Worm (Caenorhabditis elegans) whole organism, L3 larva: ENCODE data around the gene sma-4.

Experiments used
- ZK546.5 ChIP-seq: sonication (generic microtip); optimal IDR thresholded peaks from 2 replicates; lab custom pipeline; 2017; ENCODE audit warnings: missing biosample characterization, missing genetic modification characterization
- ama-1 ChIP-seq: fragments of 150-350 bp; optimal IDR thresholded peaks from 2 replicates; lab custom pipeline; 2018
- ceh-28 ChIP-seq: fragments of 150-350 bp; optimal IDR thresholded peaks from 2 replicates; lab custom pipeline; 2014; ENCODE audit warnings: missing biosample characterization, missing genetic modification reagents, missing genetic modification characterization
- ceh-82 ChIP-seq: fragments of 150-350 bp; optimal IDR thresholded peaks from 2 replicates; lab custom pipeline; 2014; ENCODE audit warnings: missing biosample characterization, missing genetic modification characterization
- elt-3 ChIP-seq, 3 experiments: fragments of 150-350 bp in 1 of 3; sonication (generic microtip) in 2 of 3; optimal IDR thresholded peaks; 2 replicates in 2 of 3; 4 replicates in 1 of 3; lab custom pipeline; 2014 to 2017; ENCODE audit warnings: missing biosample characterization in 3 of 3, missing genetic modification characterization in 3 of 3
- fkh-10 ChIP-seq: sonication (generic microtip); optimal IDR thresholded peaks from 2 replicates; lab custom pipeline; 2017; ENCODE audit warnings: missing biosample characterization, missing genetic modification reagents, missing genetic modification characterization
- nhr-23 ChIP-seq: fragments of 150-350 bp; optimal IDR thresholded peaks from 2 replicates; lab custom pipeline; 2014; ENCODE audit warnings: missing biosample characterization, missing genetic modification reagents, missing genetic modification characterization
- nhr-25 ChIP-seq: sonication (generic microtip); optimal IDR thresholded peaks from 2 replicates; lab custom pipeline; 2017; ENCODE audit warnings: missing biosample characterization, missing genetic modification characterization
- pqm-1 ChIP-seq: fragments of 150-350 bp; optimal IDR thresholded peaks from 2 replicates; lab custom pipeline; 2017; ENCODE audit warnings: missing biosample characterization, missing genetic modification characterization, inconsistent platforms
- unc-62 ChIP-seq: fragments of 150-350 bp; sonication (generic microtip); optimal IDR thresholded peaks from 4 replicates; lab custom pipeline; 2014; ENCODE audit warnings: missing biosample characterization, missing genetic modification reagents, missing genetic modification characterization
- ztf-4 ChIP-seq: fragments of 150-350 bp; optimal IDR thresholded peaks from 2 replicates; lab custom pipeline; 2014; ENCODE audit warnings: missing biosample characterization, missing genetic modification characterization

DNA sequence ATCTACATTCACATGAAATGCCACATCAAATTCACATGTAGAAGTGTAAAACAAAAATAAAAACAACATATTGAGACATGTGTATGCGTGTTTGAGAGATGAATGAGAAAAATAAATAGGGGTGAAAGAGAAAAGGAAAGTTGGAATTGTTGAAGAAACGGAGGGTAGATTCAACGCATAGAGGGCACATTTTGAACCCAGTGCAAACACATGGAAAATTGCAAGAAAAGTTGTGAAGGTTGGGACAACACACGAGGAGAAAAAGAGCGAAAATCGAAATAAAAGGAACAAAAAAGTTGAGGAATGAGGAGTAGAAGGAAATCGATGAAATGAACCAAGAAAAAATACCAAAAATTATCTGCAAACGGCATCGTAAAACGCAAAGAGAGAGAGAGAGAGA lies 23.6 kb downstream of the sma-4 start:
- TF ChIP-seq ceh-28 (no peak), ceh-82 (tag; lab: Kevin White, UChicago) (no peak), nhr-25 (tag; lab: Kevin White, UChicago) (no peak), fkh-10 (GFP tag; lab: Kevin White, UChicago) (no peak), ZK546.5 (no peak), ztf-4 (no peak), nhr-23 (tag; lab: Kevin White, UChicago) (no peak), unc-62 (GFP tag; lab: Kevin White, UChicago) (no peak), elt-3 (tag; optimal IDR thresholded peaks at IDR 0.05; lab: Kevin White, UChicago) (no peak), ama-1 (lab: Kevin White, UChicago) (no peak), pqm-1 (tag; lab: Kevin White, UChicago) (no peak)
